Fruit fly (Drosophila melanogaster): ENCODE measurements around the gene CG9951.

Gene CG9951

dm6 chr3L:16870723-16871137 lies 7.8 kb downstream of the CG9951 start:
- TF ChIP-seq CrebB (tag; optimal IDR thresholded peaks at IDR 0.05) (peak; percentile 20), odd (GFP tag; optimal IDR thresholded peaks at IDR 0.05) (no peak), tin (GFP tag; optimal IDR thresholded peaks at IDR 0.05) (no peak), Hsf (GFP tag; optimal IDR thresholded peaks at IDR 0.05) (no peak), CG6791 (GFP tag; IDR thresholded peaks at IDR 0.05; ENCODE audit: partially characterized antibody) (no peak), CG17829 (tag; optimal IDR thresholded peaks at IDR 0.05) (peak; percentile 12), Nf-YB (GFP tag; optimal IDR thresholded peaks at IDR 0.05) (no peak), CG11398 (GFP tag; optimal IDR thresholded peaks at IDR 0.05) (no peak), CG17385 (GFP tag; optimal IDR thresholded peaks at IDR 0.05) (no peak), CG1602 (GFP tag; optimal IDR thresholded peaks at IDR 0.05) (peak; percentile 18), Sin3A (optimal IDR thresholded peaks at IDR 0.05) (no peak), CG16863 (GFP tag; optimal IDR thresholded peaks at IDR 0.05) (no peak), CG17328 (GFP tag; IDR thresholded peaks at IDR 0.05) (no peak), emc (GFP tag; optimal IDR thresholded peaks at IDR 0.05) (no peak), wek (GFP tag; optimal IDR thresholded peaks at IDR 0.05) (no peak), fd96Cb (tag; optimal IDR thresholded peaks at IDR 0.05) (peak; percentile 46), fru (optimal IDR thresholded peaks at IDR 0.05) (no peak), CG10366 (GFP tag; IDR thresholded peaks at IDR 0.05) (no peak), zf30C (GFP tag; optimal IDR thresholded peaks at IDR 0.05) (no peak), Dll (GFP tag; IDR thresholded peaks at IDR 0.05; ENCODE audit: partially characterized antibody) (no peak), nerfin-1 (tag; optimal IDR thresholded peaks at IDR 0.05) (no peak), C15 (GFP tag; IDR thresholded peaks at IDR 0.05) (no peak), CG6765 (GFP tag; optimal IDR thresholded peaks at IDR 0.05) (no peak), vvl (GFP tag; IDR thresholded peaks at IDR 0.05) (no peak), CG11504 (tag; optimal IDR thresholded peaks at IDR 0.05) (peak; percentile 72), mirr (GFP tag; optimal IDR thresholded peaks at IDR 0.05) (no peak), CG3163 (GFP tag; optimal IDR thresholded peaks at IDR 0.05) (no peak), Tbp (GFP tag; optimal IDR thresholded peaks at IDR 0.05) (no peak), Antp (GFP tag; optimal IDR thresholded peaks at IDR 0.05) (no peak), Mad (GFP tag; optimal IDR thresholded peaks at IDR 0.05) (no peak), CG31365 (tag; optimal IDR thresholded peaks at IDR 0.05) (no peak), CG4360 (GFP tag; IDR thresholded peaks at IDR 0.05) (no peak), lola (GFP tag; optimal IDR thresholded peaks at IDR 0.05) (peak in 1 of 3 experiments; percentile 11), CG3726 (GFP tag; IDR thresholded peaks at IDR 0.05) (no peak), row (GFP tag; IDR thresholded peaks at IDR 0.05) (peak; percentile 29; the same call in 1 of the 3 replicates), CTCF (GFP tag; optimal IDR thresholded peaks at IDR 0.05) (peak; percentile 14), Hmx (GFP tag; optimal IDR thresholded peaks at IDR 0.05) (no peak), CG34224 (GFP tag; IDR thresholded peaks at IDR 0.05; ENCODE audit: partially characterized antibody) (no peak), Dbx (GFP tag; IDR thresholded peaks at IDR 0.05) (0 out of 3 replicates have a peak, but pooled peaks have one; percentile 7), sug (tag; optimal IDR thresholded peaks at IDR 0.05) (no peak), CG1792 (GFP tag; optimal IDR thresholded peaks at IDR 0.05) (no peak), sqz (GFP tag; optimal IDR thresholded peaks at IDR 0.05) (no peak), dmrt99B (tag; optimal IDR thresholded peaks at IDR 0.05) (peak; percentile 53), CG11695 (GFP tag; IDR thresholded peaks at IDR 0.05) (0 out of 3 replicates have a peak, but pooled peaks have one; percentile 22), CG2120 (GFP tag; optimal IDR thresholded peaks at IDR 0.05) (peak; percentile 1), her (GFP tag; optimal IDR thresholded peaks at IDR 0.05) (no peak), ind (GFP tag; optimal IDR thresholded peaks at IDR 0.05) (peak; percentile 12), BtbVII (GFP tag; optimal IDR thresholded peaks at IDR 0.05) (peak; percentile 31), CG17186 (GFP tag; optimal IDR thresholded peaks at IDR 0.05) (no peak), CG34422 (GFP tag; IDR thresholded peaks at IDR 0.05) (no peak), CG4730 (GFP tag; IDR thresholded peaks at IDR 0.05) (no peak), CG8290 (GFP tag; optimal IDR thresholded peaks at IDR 0.05) (no peak), CG8290 (tag; optimal IDR thresholded peaks at IDR 0.05) (no peak), CG3995 (GFP tag; optimal IDR thresholded peaks at IDR 0.05) (no peak)

Measured in whole organism, embryonic.